Fruit fly (Drosophila melanogaster) whole organism, embryonic: Measurements from ENCODE around the gene bark.

ENCODE experiments used
- B-H1 ChIP-seq: fragments of 200-800 bp; sonication (Bioruptor generic); IDR thresholded peaks from 3 replicates; pipeline ENCODE4 v1.3.6; 2022; ENCODE audit warnings: missing biosample characterization, missing genetic modification characterization
- CG10147 ChIP-seq: fragments of 200-800 bp; sonication (Bioruptor generic); optimal IDR thresholded peaks from 2 replicates; lab custom pipeline; 2019; ENCODE audit warnings: missing biosample characterization, mild to moderate bottlenecking, missing genetic modification characterization, moderate library complexity
- CG10462 ChIP-seq: fragments of 200-800 bp; sonication (Bioruptor generic); optimal IDR thresholded peaks from 2 replicates; lab custom pipeline; 2016; ENCODE audit warnings: missing biosample characterization, missing genetic modification characterization
- CG11560 ChIP-seq: fragments of 200-800 bp; sonication (Bioruptor generic); IDR thresholded peaks from 3 replicates; pipeline ENCODE4 v1.3.6; 2022; ENCODE audit warnings: missing biosample characterization, missing genetic modification characterization
- CG12744 ChIP-seq: fragments of 200-800 bp; sonication (Bioruptor generic); optimal IDR thresholded peaks from 2 replicates; lab custom pipeline; 2016; ENCODE audit warnings: missing biosample characterization, missing genetic modification characterization
- CG15073 ChIP-seq: fragments of 200-800 bp; sonication (Bioruptor generic); optimal IDR thresholded peaks from 2 replicates; lab custom pipeline; 2016; ENCODE audit warnings: missing biosample characterization, missing genetic modification characterization
- CG1602 ChIP-seq: fragments of 200-800 bp; sonication (Bioruptor generic); optimal IDR thresholded peaks from 3 replicates; lab custom pipeline; 2016; ENCODE audit warnings: missing biosample characterization, missing genetic modification characterization
- CG17328 ChIP-seq: fragments of 200-800 bp; sonication (Bioruptor generic); IDR thresholded peaks from 2 replicates; pipeline ENCODE4 v1.3.6; 2022; ENCODE audit warnings: missing biosample characterization, missing genetic modification characterization
- CG17829 ChIP-seq: fragments of 200-800 bp; optimal IDR thresholded peaks from 2 replicates; lab custom pipeline; 2019; ENCODE audit warnings: missing biosample characterization, mild to moderate bottlenecking, missing genetic modification characterization, moderate library complexity
- CG18262 ChIP-seq: fragments of 200-800 bp; optimal IDR thresholded peaks from 3 replicates; lab custom pipeline; 2019; ENCODE audit warnings: missing biosample characterization, mild to moderate bottlenecking, missing genetic modification characterization, moderate library complexity
- CG1832 ChIP-seq: fragments of 200-800 bp; sonication (Bioruptor generic); optimal IDR thresholded peaks from 2 replicates; lab custom pipeline; 2017; ENCODE audit warnings: missing biosample characterization, mild to moderate bottlenecking, missing genetic modification characterization, inconsistent platforms
- CG18764 ChIP-seq: fragments of 200-800 bp; sonication (Bioruptor generic); optimal IDR thresholded peaks from 3 replicates; lab custom pipeline; 2016; ENCODE audit warnings: missing biosample characterization, missing genetic modification characterization
- CG2116 ChIP-seq: fragments of 200-800 bp; sonication (Bioruptor generic); optimal IDR thresholded peaks from 3 replicates; lab custom pipeline; 2018; ENCODE audit warnings: missing biosample characterization, mild to moderate bottlenecking, missing genetic modification characterization
- CG30020 ChIP-seq: fragments of 200-800 bp; optimal IDR thresholded peaks from 2 replicates; lab custom pipeline; 2019; ENCODE audit warnings: missing biosample characterization, mild to moderate bottlenecking, missing genetic modification characterization, moderate library complexity
- CG42726 ChIP-seq: fragments of 200-800 bp; sonication (Bioruptor generic); IDR thresholded peaks from 2 replicates; pipeline ENCODE4 v1.3.6; 2022; ENCODE audit warnings: missing biosample characterization, missing genetic modification characterization; ENCODE audit not compliant: partially characterized antibody
- CG43689 ChIP-seq: fragments of 200-800 bp; sonication (Bioruptor generic); IDR thresholded peaks from 2 replicates; pipeline ENCODE4 v1.3.6; 2022; ENCODE audit warnings: missing biosample characterization, missing genetic modification characterization
- CG4424 ChIP-seq: fragments of 200-800 bp; sonication (Bioruptor generic); optimal IDR thresholded peaks from 3 replicates; lab custom pipeline; 2016; ENCODE audit warnings: missing biosample characterization, missing genetic modification characterization
- CG4820 ChIP-seq: fragments of 200-800 bp; sonication (Bioruptor generic); optimal IDR thresholded peaks from 3 replicates; lab custom pipeline; 2016; ENCODE audit warnings: missing biosample characterization, missing genetic modification characterization
- CG5953 ChIP-seq: fragments of 200-800 bp; sonication (Bioruptor generic); IDR thresholded peaks from 2 replicates; pipeline ENCODE4 v1.3.6; 2022; ENCODE audit warnings: missing biosample characterization, missing genetic modification characterization
- CG6175 ChIP-seq: fragments of 200-800 bp; sonication (Bioruptor generic); IDR thresholded peaks from 3 replicates; pipeline ENCODE4 v1.3.6; 2022; ENCODE audit warnings: missing biosample characterization, missing genetic modification characterization
- CG6765 ChIP-seq: fragments of 200-800 bp; sonication (Bioruptor generic); optimal IDR thresholded peaks from 3 replicates; lab custom pipeline; 2017; ENCODE audit warnings: missing biosample characterization, mild to moderate bottlenecking, missing genetic modification characterization
- CG8359 ChIP-seq: fragments of 200-800 bp; sonication (Bioruptor generic); optimal IDR thresholded peaks from 2 replicates; lab custom pipeline; 2017; ENCODE audit warnings: missing biosample characterization, mild to moderate bottlenecking, missing genetic modification characterization, borderline replicate concordance
- Chrac-16 ChIP-seq: fragments of 200-800 bp; sonication (Bioruptor generic); optimal IDR thresholded peaks from 3 replicates; lab custom pipeline; 2016; ENCODE audit warnings: missing biosample characterization, missing genetic modification characterization
- Dad ChIP-seq: fragments of 200-800 bp; sonication (Bioruptor generic); optimal IDR thresholded peaks from 3 replicates; lab custom pipeline; 2016; ENCODE audit warnings: missing biosample characterization, missing genetic modification characterization
- Drgx ChIP-seq: fragments of 200-800 bp; sonication (Bioruptor generic); IDR thresholded peaks from 2 replicates; pipeline ENCODE4 v1.3.6; 2022; ENCODE audit warnings: missing biosample characterization, missing genetic modification characterization
- HmgD ChIP-seq: fragments of 200-800 bp; sonication (Bioruptor generic); optimal IDR thresholded peaks from 3 replicates; lab custom pipeline; 2016; ENCODE audit warnings: missing biosample characterization, missing genetic modification characterization
- Hr78 ChIP-seq, 2 experiments: fragments of 200-800 bp in 1 of 2; fragments of >200 bp in 1 of 2; sonication (Bioruptor generic) in 1 of 2; optimal IDR thresholded peaks; 2 replicates each; lab custom pipeline; 2017 to 2019; ENCODE audit warnings: missing biosample characterization in 2 of 2, missing genetic modification characterization in 2 of 2, mild to moderate bottlenecking in 1 of 2, moderate library complexity in 1 of 2
- Kr ChIP-seq: fragments of 200-800 bp; sonication (Bioruptor generic); optimal IDR thresholded peaks from 2 replicates; lab custom pipeline; 2017; ENCODE audit warnings: missing biosample characterization, mild to moderate bottlenecking, missing genetic modification characterization
- Lim3 ChIP-seq: fragments of 200-800 bp; sonication (Bioruptor generic); IDR thresholded peaks from 2 replicates; pipeline ENCODE4 v1.3.6; 2022; ENCODE audit warnings: missing biosample characterization, missing genetic modification characterization
- MTF-1 ChIP-seq: fragments of 200-800 bp; sonication (Bioruptor generic); optimal IDR thresholded peaks from 2 replicates; lab custom pipeline; 2018; ENCODE audit warnings: missing biosample characterization, mild to moderate bottlenecking, missing genetic modification characterization, borderline replicate concordance
- Mrtf ChIP-seq: fragments of 200-800 bp; sonication (Bioruptor generic); IDR thresholded peaks from 3 replicates; pipeline ENCODE4 v1.3.6; 2022; ENCODE audit warnings: missing biosample characterization, missing genetic modification characterization
- Nf-YA ChIP-seq: fragments of 200-800 bp; sonication (Bioruptor generic); IDR thresholded peaks from 2 replicates; pipeline ENCODE4 v1.3.6; 2022; ENCODE audit warnings: missing biosample characterization, missing genetic modification characterization
- Side ChIP-seq: fragments of 200-800 bp; sonication (Bioruptor generic); optimal IDR thresholded peaks from 2 replicates; lab custom pipeline; 2016; ENCODE audit warnings: missing biosample characterization, missing genetic modification characterization
- ab ChIP-seq: fragments of 200-800 bp; sonication (Bioruptor generic); optimal IDR thresholded peaks from 2 replicates; lab custom pipeline; 2016; ENCODE audit warnings: missing biosample characterization, missing genetic modification characterization
- caup ChIP-seq: fragments of 200-800 bp; sonication (Bioruptor generic); optimal IDR thresholded peaks from 3 replicates; lab custom pipeline; 2017; ENCODE audit warnings: missing biosample characterization, mild to moderate bottlenecking, missing genetic modification characterization, moderate library complexity; ENCODE audit not compliant: severe bottlenecking
- dm ChIP-seq: fragments of 200-800 bp; sonication (Bioruptor generic); optimal IDR thresholded peaks from 3 replicates; lab custom pipeline; 2016; ENCODE audit warnings: missing biosample characterization, missing genetic modification characterization
- ems ChIP-seq: fragments of 200-800 bp; sonication (Bioruptor generic); optimal IDR thresholded peaks from 3 replicates; lab custom pipeline; 2016; ENCODE audit warnings: missing biosample characterization, missing genetic modification characterization
- gfzf ChIP-seq: fragments of 200-800 bp; sonication (Bioruptor generic); optimal IDR thresholded peaks from 2 replicates; lab custom pipeline; 2016; ENCODE audit warnings: missing biosample characterization, mild to moderate bottlenecking, missing genetic modification characterization, moderate library complexity
- hkb ChIP-seq, 2 experiments: fragments of 200-800 bp in 1 of 2; fragments of >200 bp in 1 of 2; sonication (Bioruptor generic) in 1 of 2; IDR thresholded peaks in 1 of 2; optimal IDR thresholded peaks in 1 of 2; 2 replicates each; pipeline versions ENCODE4 v1.3.6 to Lab custom; 2017 to 2022; ENCODE audit warnings: missing biosample characterization in 1 of 2, missing genetic modification characterization in 1 of 2
- inv ChIP-seq: fragments of 200-800 bp; sonication (Bioruptor generic); IDR thresholded peaks from 2 replicates; pipeline ENCODE4 v1.3.6; 2022; ENCODE audit warnings: missing biosample characterization, missing genetic modification characterization; ENCODE audit not compliant: partially characterized antibody
- jumu ChIP-seq: fragments of 200-800 bp; sonication (Bioruptor generic); optimal IDR thresholded peaks from 3 replicates; lab custom pipeline; 2016; ENCODE audit warnings: missing biosample characterization, missing genetic modification characterization
- kay ChIP-seq: fragments of 200-800 bp; sonication (Bioruptor generic); optimal IDR thresholded peaks from 2 replicates; lab custom pipeline; 2016; ENCODE audit warnings: missing biosample characterization, missing genetic modification characterization
- kni ChIP-seq: fragments of 200-800 bp; sonication (Bioruptor generic); optimal IDR thresholded peaks from 3 replicates; lab custom pipeline; 2017; ENCODE audit warnings: mild to moderate bottlenecking, missing biosample characterization, missing genetic modification reagents, missing genetic modification characterization
- nau ChIP-seq: fragments of 200-800 bp; sonication (Bioruptor generic); optimal IDR thresholded peaks from 3 replicates; lab custom pipeline; 2017; ENCODE audit warnings: missing biosample characterization, mild to moderate bottlenecking, missing genetic modification characterization, missing genetic modification reagents
- oc ChIP-seq: fragments of 200-800 bp; sonication (Bioruptor generic); optimal IDR thresholded peaks from 2 replicates; lab custom pipeline; 2018; ENCODE audit warnings: missing biosample characterization, mild to moderate bottlenecking, missing genetic modification characterization, moderate library complexity
- peb ChIP-seq: fragments of 200-800 bp; sonication (Bioruptor generic); IDR thresholded peaks from 2 replicates; pipeline ENCODE4 v1.3.6; 2022; ENCODE audit warnings: missing biosample characterization, missing genetic modification characterization
- ranshi ChIP-seq: fragments of 200-800 bp; sonication (Bioruptor generic); IDR thresholded peaks from 2 replicates; pipeline ENCODE4 v1.3.6; 2022; ENCODE audit warnings: missing biosample characterization, missing genetic modification characterization
- row ChIP-seq: fragments of 200-800 bp; sonication (Bioruptor generic); IDR thresholded peaks from 3 replicates; pipeline ENCODE4 v1.3.6; 2022; ENCODE audit warnings: missing biosample characterization, missing genetic modification characterization
- sob ChIP-seq: fragments of 200-800 bp; sonication (Bioruptor generic); IDR thresholded peaks from 2 replicates; pipeline ENCODE4 v1.3.6; 2022; ENCODE audit warnings: missing biosample characterization, missing genetic modification characterization
- zen ChIP-seq: fragments of 200-800 bp; sonication (Bioruptor generic); optimal IDR thresholded peaks from 3 replicates; lab custom pipeline; 2018; ENCODE audit warnings: missing biosample characterization, mild to moderate bottlenecking, missing genetic modification characterization, moderate library complexity

Gene bark

dm6 chr2L:3786246-3786645 is 721 bp upstream of the bark start (continued):
- TF ChIP-seq HmgD (GFP tag; lab: Kevin White, UChicago) (peak; percentile 76), CG18262 (tag; lab: Kevin White, UChicago) (peak; percentile 56), caup (GFP tag; lab: Kevin White, UChicago) (peak; percentile 40), nau (no peak), CG42726 (GFP tag; lab: Robert Waterston, UW) (peak; percentile 70; the same call in 1 of the 2 replicates), Lim3 (GFP tag; lab: Robert Waterston, UW) (no peak), ab (GFP tag; lab: Kevin White, UChicago) (peak; percentile 54), Kr (GFP tag; lab: Kevin White, UChicago) (peak; percentile 55), peb (GFP tag; lab: Robert Waterston, UW) (peak; percentile 58; the same call in 1 of the 2 replicates), Mrtf (GFP tag; lab: Robert Waterston, UW) (peak; percentile 89), CG43689 (no peak; the same call in 1 of the 2 replicates), dm (GFP tag; lab: Kevin White, UChicago) (peak; percentile 52), CG10462 (peak; percentile 56), Drgx (GFP tag; lab: Robert Waterston, UW) (peak; percentile 52), hkb (optimal IDR thresholded peaks at IDR 0.05; lab: Kevin White, UChicago) (no peak), hkb (GFP tag; IDR thresholded peaks at IDR 0.05; lab: Robert Waterston, UW) (peak; percentile 68), sob (GFP tag; lab: Robert Waterston, UW) (peak; percentile 85), gfzf (GFP tag; lab: Kevin White, UChicago) (no peak), ranshi (GFP tag; lab: Robert Waterston, UW) (peak; percentile 68), CG2116 (peak; percentile 35), MTF-1 (GFP tag; lab: Kevin White, UChicago) (peak; percentile 72), Hr78 (GFP tag; optimal IDR thresholded peaks at IDR 0.05; lab: Kevin White, UChicago) (no peak), CG18764 (GFP tag; lab: Kevin White, UChicago) (peak; percentile 51), CG4424 (GFP tag; lab: Kevin White, UChicago) (peak; percentile 65), Dad (GFP tag; lab: Kevin White, UChicago) (peak; percentile 18), CG11560 (tag; lab: Robert Waterston, UW) (peak; percentile 49; the same call in 2 of the 3 replicates), CG17829 (tag; lab: Kevin White, UChicago) (peak; percentile 76), Chrac-16 (GFP tag; lab: Kevin White, UChicago) (peak; percentile 92), row (GFP tag; lab: Robert Waterston, UW) (peak; percentile 52), Side (peak; percentile 32), CG5953 (GFP tag; lab: Robert Waterston, UW) (peak; percentile 84), CG30020 (tag; lab: Kevin White, UChicago) (no peak), kni (no peak), CG15073 (GFP tag; lab: Kevin White, UChicago) (peak; percentile 48), CG12744 (GFP tag; lab: Kevin White, UChicago) (peak; percentile 39), inv (GFP tag; lab: Robert Waterston, UW) (no peak), B-H1 (GFP tag; lab: Robert Waterston, UW) (peak; percentile 67; the same call in 2 of the 3 replicates), CG1602 (peak; percentile 79), CG10147 (GFP tag; lab: Kevin White, UChicago) (no peak), CG1832 (GFP tag; lab: Kevin White, UChicago) (no peak), kay (GFP tag; lab: Kevin White, UChicago) (peak; percentile 41), CG4820 (GFP tag; lab: Kevin White, UChicago) (peak; percentile 28), ems (no peak), jumu (GFP tag; lab: Kevin White, UChicago) (peak; percentile 57), CG17328 (GFP tag; lab: Robert Waterston, UW) (peak; percentile 86), oc (peak; percentile 5), zen (peak; percentile 52), CG6175 (peak; percentile 54; the same call in 1 of the 3 replicates), CG6765 (no peak), Nf-YA (GFP tag; lab: Robert Waterston, UW) (peak; percentile 79), CG8359 (GFP tag; lab: Kevin White, UChicago) (peak; percentile 87)
